Worm (Caenorhabditis elegans) whole organism, L4 larva: Measurements from ENCODE around the gene lin-25.

Source experiments
- aly-2 ChIP-seq: sonication (generic microtip); optimal IDR thresholded peaks from 2 replicates; lab custom pipeline; 2018; ENCODE audit warnings: missing biosample characterization, missing genetic modification characterization
- ceh-28 ChIP-seq: fragments of 150-350 bp; optimal IDR thresholded peaks from 2 replicates; lab custom pipeline; 2014; ENCODE audit warnings: missing biosample characterization, missing genetic modification reagents, missing genetic modification characterization
- egl-27 ChIP-seq: sonication (generic microtip); optimal IDR thresholded peaks from 3 replicates; lab custom pipeline; 2017; ENCODE audit warnings: missing biosample characterization, missing genetic modification reagents, missing genetic modification characterization
- hif-1 ChIP-seq, 2 experiments: sonication (generic microtip); optimal IDR thresholded peaks; 2 replicates each; lab custom pipeline; 2016 to 2017; ENCODE audit warnings: missing compliant biosample characterization in 2 of 2, missing genetic modification characterization in 2 of 2, missing genetic modification reagents in 2 of 2, missing genotype in 2 of 2, mild to moderate bottlenecking in 1 of 2
- hlh-11 ChIP-seq: fragments of 200-800 bp; sonication (Bioruptor generic); optimal IDR thresholded peaks from 2 replicates; lab custom pipeline; 2018; ENCODE audit warnings: mild to moderate bottlenecking, missing genetic modification characterization, missing compliant biosample characterization
- jun-1 ChIP-seq: fragments of 150-350 bp; optimal IDR thresholded peaks from 2 replicates; lab custom pipeline; 2014; ENCODE audit warnings: missing biosample characterization, missing genetic modification reagents, missing genetic modification characterization
- lin-39 ChIP-seq: fragments of 150-350 bp; optimal IDR thresholded peaks from 2 replicates; lab custom pipeline; 2014; ENCODE audit warnings: missing biosample characterization, missing genetic modification reagents, missing genetic modification characterization
- nhr-76 ChIP-seq: fragments of 150-350 bp; optimal IDR thresholded peaks from 2 replicates; lab custom pipeline; 2014; ENCODE audit warnings: missing biosample characterization, missing genetic modification characterization
- skn-1 ChIP-seq: fragments of 150-350 bp; optimal IDR thresholded peaks from 2 replicates; lab custom pipeline; 2014; ENCODE audit warnings: missing biosample characterization, missing genetic modification characterization

DNA sequence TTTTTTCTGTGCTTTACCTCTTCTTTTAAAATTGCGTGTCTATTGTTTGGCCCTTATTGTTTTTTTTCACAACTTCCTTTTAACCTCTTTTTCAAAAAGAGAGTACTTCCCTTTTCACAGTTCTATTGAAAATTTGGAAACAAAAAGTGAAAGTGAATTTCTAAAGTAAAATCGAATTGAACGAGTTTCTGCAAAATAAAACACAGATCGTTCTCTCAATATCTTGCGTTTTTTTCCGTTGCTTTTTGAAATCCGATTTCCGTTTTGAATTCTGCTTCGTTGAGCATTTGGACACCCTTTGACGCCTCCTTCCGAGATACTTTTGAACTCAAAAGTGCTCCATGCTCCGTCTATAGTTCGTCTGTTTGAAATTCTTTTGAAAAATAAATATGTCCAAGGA is 26.6 kb downstream of the lin-25 start:
- no peak for TF ChIP-seq nhr-76
- no peak for TF ChIP-seq hif-1 (tag; optimal IDR thresholded peaks at IDR 0.05; lab: Kevin White, UChicago)
- no peak for TF ChIP-seq skn-1
- TF ChIP-seq lin-39 (tag; lab: Kevin White, UChicago), result no peak
- TF ChIP-seq hlh-11 (tag; lab: Kevin White, UChicago), result no peak
- no peak for TF ChIP-seq aly-2 (tag; lab: Kevin White, UChicago)
- TF ChIP-seq egl-27, result no peak
- TF ChIP-seq jun-1 (tag; lab: Kevin White, UChicago), result no peak
- no peak for TF ChIP-seq ceh-28 (tag; lab: Kevin White, UChicago)
